Worm (Caenorhabditis elegans) whole organism, young adult: ENCODE results near the gene F13A7.7.

Experiments
- B0261.1 ChIP-seq: sonication (generic microtip); optimal IDR thresholded peaks from 2 replicates; lab custom pipeline; 2016; ENCODE audit warnings: mild to moderate bottlenecking, missing genetic modification characterization, moderate library complexity, missing compliant biosample characterization
- F10E7.11 ChIP-seq: sonication (generic microtip); optimal IDR thresholded peaks from 2 replicates; lab custom pipeline; 2017; ENCODE audit warnings: mild to moderate bottlenecking, missing genetic modification characterization, moderate library complexity, missing compliant biosample characterization
- F22D6.2 ChIP-seq: sonication (generic microtip); optimal IDR thresholded peaks from 2 replicates; lab custom pipeline; 2016; ENCODE audit warnings: mild to moderate bottlenecking, missing genetic modification characterization, missing compliant biosample characterization
- F23B12.7 ChIP-seq: sonication (generic microtip); optimal IDR thresholded peaks from 2 replicates; lab custom pipeline; 2017; ENCODE audit warnings: missing genetic modification characterization, mild to moderate bottlenecking, missing compliant biosample characterization, antibody characterized with exemption, moderate library complexity; ENCODE audit not compliant: insufficient read depth
- F55B11.4 ChIP-seq: sonication (generic microtip); optimal IDR thresholded peaks from 2 replicates; lab custom pipeline; 2016; ENCODE audit warnings: missing compliant biosample characterization, missing genetic modification characterization, borderline replicate concordance; ENCODE audit not compliant: insufficient read depth
- Y53F4B.3 ChIP-seq: fragments of 200-800 bp; sonication (Bioruptor generic); IDR thresholded peaks from 2 replicates; pipeline ENCODE4 v1.3.6; 2022; ENCODE audit warnings: missing genetic modification reagents, missing genetic modification characterization, missing compliant biosample characterization
- Y56A3A.18 ChIP-seq: fragments of 200-800 bp; sonication (Bioruptor generic); IDR thresholded peaks from 2 replicates; pipeline ENCODE4 v1.3.6; 2022; ENCODE audit warnings: missing genetic modification reagents, missing genetic modification characterization, missing compliant biosample characterization
- Y67H2A.10 ChIP-seq: fragments of 200-800 bp; sonication (Bioruptor generic); conservative IDR thresholded peaks from 2 replicates; pipeline ENCODE4 v1.3.6; 2022; ENCODE audit warnings: missing genetic modification reagents, missing genetic modification characterization, missing compliant biosample characterization
- Y79H2A.3 ChIP-seq: fragments of 200-800 bp; sonication (Bioruptor generic); conservative IDR thresholded peaks from 2 replicates; pipeline ENCODE4 v1.3.6; 2022; ENCODE audit warnings: missing genetic modification reagents, missing genetic modification characterization, missing compliant biosample characterization
- ZK185.1 ChIP-seq: sonication (generic microtip); optimal IDR thresholded peaks from 2 replicates; lab custom pipeline; 2016; ENCODE audit warnings: mild to moderate bottlenecking, missing genetic modification characterization, missing compliant biosample characterization; ENCODE audit not compliant: poor library complexity, severe bottlenecking
- aptf-2 ChIP-seq: fragments of 200-800 bp; sonication (Bioruptor generic); conservative IDR thresholded peaks from 2 replicates; pipeline ENCODE4 v1.3.6; 2022; ENCODE audit warnings: missing genetic modification reagents, missing genetic modification characterization, missing compliant biosample characterization
- aptf-3 ChIP-seq: fragments of 200-800 bp; sonication (Bioruptor generic); IDR thresholded peaks from 2 replicates; pipeline ENCODE4 v1.3.6; 2022; ENCODE audit warnings: missing genetic modification characterization, missing compliant biosample characterization
- ceh-27 ChIP-seq: fragments of 200-800 bp; sonication (Bioruptor generic); optimal IDR thresholded peaks from 2 replicates; lab custom pipeline; 2018; ENCODE audit warnings: mild to moderate bottlenecking, missing genetic modification characterization, moderate library complexity, missing compliant biosample characterization
- ceh-58 ChIP-seq: fragments of 200-800 bp; sonication (Bioruptor generic); IDR thresholded peaks from 2 replicates; pipeline ENCODE4 v1.3.6; 2022; ENCODE audit warnings: missing genetic modification characterization, missing compliant biosample characterization
- dox-1 ChIP-seq: fragments of 200-800 bp; sonication (Bioruptor generic); IDR thresholded peaks from 2 replicates; pipeline ENCODE4 v1.3.6; 2022; ENCODE audit warnings: missing genetic modification reagents, missing genetic modification characterization, missing compliant biosample characterization
- dpff-1 ChIP-seq: sonication (generic microtip); optimal IDR thresholded peaks from 2 replicates; lab custom pipeline; 2017; ENCODE audit warnings: mild to moderate bottlenecking, missing genetic modification characterization, missing compliant biosample characterization
- dpl-1 ChIP-seq: fragments of 150-350 bp; optimal IDR thresholded peaks from 2 replicates; lab custom pipeline; 2014; ENCODE audit warnings: missing biosample characterization, missing genetic modification reagents, missing genetic modification characterization
- hmg-1.2 ChIP-seq: fragments of 200-800 bp; sonication (Bioruptor generic); IDR thresholded peaks from 2 replicates; pipeline ENCODE4 v1.3.6; 2022; ENCODE audit warnings: missing genetic modification reagents, missing genetic modification characterization, missing compliant biosample characterization
- hmg-20 ChIP-seq: fragments of 200-800 bp; sonication (Bioruptor generic); IDR thresholded peaks from 2 replicates; pipeline ENCODE4 v1.3.6; 2022; ENCODE audit warnings: missing genetic modification reagents, missing genetic modification characterization, missing compliant biosample characterization
- lin-26 ChIP-seq: fragments of 200-800 bp; sonication (Bioruptor generic); IDR thresholded peaks from 2 replicates; pipeline ENCODE4 v1.3.6; 2022; ENCODE audit warnings: missing genetic modification reagents, missing genetic modification characterization, missing compliant biosample characterization
- lin-35 ChIP-seq, 3 experiments: fragments of 150-350 bp in 2 of 3; sonication (generic microtip) in 1 of 3; optimal IDR thresholded peaks; 2 replicates each; lab custom pipeline; 2014 to 2018; ENCODE audit warnings: missing biosample characterization in 3 of 3, missing genetic modification characterization in 3 of 3, missing genetic modification reagents in 3 of 3
- lin-40 ChIP-seq: sonication (generic microtip); optimal IDR thresholded peaks from 2 replicates; lab custom pipeline; 2016; ENCODE audit warnings: missing genetic modification characterization, mild to moderate bottlenecking, missing compliant biosample characterization, missing genotype, missing genetic modification reagents
- madf-10 ChIP-seq: sonication (generic microtip); optimal IDR thresholded peaks from 2 replicates; lab custom pipeline; 2016; ENCODE audit warnings: mild to moderate bottlenecking, missing genetic modification characterization, missing compliant biosample characterization
- madf-6 ChIP-seq: fragments of 200-800 bp; sonication (Bioruptor generic); IDR thresholded peaks from 2 replicates; pipeline ENCODE4 v1.3.6; 2022; ENCODE audit warnings: missing genetic modification reagents, missing genetic modification characterization, missing compliant biosample characterization
- mel-28 ChIP-seq: sonication (generic microtip); optimal IDR thresholded peaks from 2 replicates; lab custom pipeline; 2016; ENCODE audit warnings: borderline replicate concordance, mild to moderate bottlenecking, missing genetic modification characterization, missing compliant biosample characterization
- nfya-1 ChIP-seq: sonication (generic microtip); optimal IDR thresholded peaks from 2 replicates; lab custom pipeline; 2017; ENCODE audit warnings: antibody characterized with exemption, missing compliant biosample characterization, missing genetic modification characterization, borderline replicate concordance; ENCODE audit not compliant: insufficient read depth
- nfya-2 ChIP-seq: fragments of 200-800 bp; sonication (Bioruptor generic); IDR thresholded peaks from 2 replicates; pipeline ENCODE4 v1.3.6; 2022; ENCODE audit warnings: missing genetic modification reagents, missing genetic modification characterization, missing compliant biosample characterization
- nhr-27 ChIP-seq: fragments of 200-800 bp; sonication (Bioruptor generic); optimal IDR thresholded peaks from 2 replicates; lab custom pipeline; 2018; ENCODE audit warnings: mild to moderate bottlenecking, missing genetic modification characterization, moderate library complexity, missing compliant biosample characterization
- pbrm-1 ChIP-seq: fragments of 200-800 bp; sonication (Bioruptor generic); IDR thresholded peaks from 2 replicates; pipeline ENCODE4 v1.3.6; 2022; ENCODE audit warnings: missing genetic modification reagents, missing genetic modification characterization, missing compliant biosample characterization
- pha-4 ChIP-seq: fragments of 150-350 bp; sonication (generic microtip); optimal IDR thresholded peaks from 2 replicates; lab custom pipeline; 2014; ENCODE audit warnings: missing biosample characterization, missing genetic modification reagents, missing genetic modification characterization
- rec-8 ChIP-seq, 2 experiments: sonication (generic microtip); optimal IDR thresholded peaks; 2 replicates each; lab custom pipeline; 2016; ENCODE audit warnings: mild to moderate bottlenecking in 2 of 2, missing genetic modification characterization in 2 of 2, missing genetic modification reagents in 2 of 2, missing genotype in 2 of 2, missing biosample characterization in 1 of 2, missing compliant biosample characterization in 1 of 2, moderate library complexity in 1 of 2
- sea-2 ChIP-seq: fragments of 200-800 bp; sonication (Bioruptor generic); IDR thresholded peaks from 2 replicates; pipeline ENCODE4 v1.3.6; 2022; ENCODE audit warnings: missing genetic modification characterization, missing compliant biosample characterization
- sptf-2 ChIP-seq: fragments of 200-800 bp; sonication (Bioruptor generic); optimal IDR thresholded peaks from 2 replicates; lab custom pipeline; 2018; ENCODE audit warnings: mild to moderate bottlenecking, missing genetic modification characterization, missing compliant biosample characterization
- unc-130 ChIP-seq: sonication (generic microtip); optimal IDR thresholded peaks from 2 replicates; lab custom pipeline; 2016; ENCODE audit warnings: missing genetic modification reagents, missing genetic modification characterization, missing compliant biosample characterization
- xnd-1 ChIP-seq: sonication (generic microtip); optimal IDR thresholded peaks from 2 replicates; lab custom pipeline; 2016; ENCODE audit warnings: missing genotype, missing genetic modification reagents, missing genetic modification characterization, missing compliant biosample characterization
- zim-3 ChIP-seq: sonication (generic microtip); optimal IDR thresholded peaks from 2 replicates; lab custom pipeline; 2017; ENCODE audit warnings: mild to moderate bottlenecking, missing genetic modification characterization, moderate library complexity, missing compliant biosample characterization
- ztf-25 ChIP-seq: fragments of 200-800 bp; sonication (Bioruptor generic); IDR thresholded peaks from 2 replicates; pipeline ENCODE4 v1.3.6; 2022; ENCODE audit warnings: missing genetic modification reagents, missing genetic modification characterization, missing compliant biosample characterization

The F13A7.7 gene

ce11 chrV:16424428-16424827 lies 40.8 kb upstream of the F13A7.7 start, which contains the start of gene srw-29:
Gene srw-29 (minus strand): TSS chrV:16424528.
- TF ChIP-seq lin-26 (GFP tag; lab: Robert Waterston, UW) (no peak), Y56A3A.18 (GFP tag; lab: Robert Waterston, UW) (no peak), zim-3 (tag; lab: Kevin White, UChicago) (no peak), sea-2 (GFP tag; lab: Robert Waterston, UW) (no peak), ztf-25 (no peak), xnd-1 (no peak), aptf-3 (GFP tag; lab: Robert Waterston, UW) (no peak), dpl-1 (GFP tag; lab: Kevin White, UChicago) (no peak), pbrm-1 (GFP tag; lab: Robert Waterston, UW) (no peak), ceh-58 (GFP tag; lab: Robert Waterston, UW) (no peak), dox-1 (GFP tag; lab: Robert Waterston, UW) (no peak), rec-8 (tag; optimal IDR thresholded peaks at IDR 0.05; lab: Kevin White, UChicago) (no peak), ceh-27 (no peak), lin-40 (no peak), F10E7.11 (tag; lab: Kevin White, UChicago) (no peak), Y67H2A.10 (GFP tag; lab: Robert Waterston, UW) (no peak), unc-130 (GFP tag; lab: Kevin White, UChicago) (no peak), sptf-2 (GFP tag; lab: Kevin White, UChicago) (no peak), ZK185.1 (tag; lab: Kevin White, UChicago) (no peak)

DNA sequence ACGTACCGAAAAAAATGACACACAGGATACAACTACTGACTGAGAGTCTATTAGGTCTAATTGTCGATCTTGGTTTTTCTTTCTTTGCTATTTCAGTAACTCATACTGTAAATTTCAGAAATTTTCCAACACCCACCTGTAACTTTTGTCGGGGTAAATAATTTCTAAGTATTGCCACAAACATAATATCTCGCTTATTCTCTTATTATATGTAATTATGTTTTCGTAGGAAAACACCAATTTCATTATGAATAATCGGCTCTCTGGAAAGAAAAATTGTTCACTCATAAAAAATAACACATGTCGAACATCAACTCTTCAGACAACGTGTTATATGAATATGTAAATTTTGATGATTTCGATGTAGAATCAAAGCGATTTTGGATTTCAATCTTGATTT lies 37.1 kb upstream of the F13A7.7 start, which contains the start of gene srw-48:
Gene srw-48 (plus strand): TSS at position 301 of the 400 bp plus-strand sequence.
- TF ChIP-seq dpl-1 (GFP tag; lab: Kevin White, UChicago), result no peak
- no peak for TF ChIP-seq B0261.1 (tag; lab: Kevin White, UChicago)
- TF ChIP-seq dpff-1, result no peak
- no peak for TF ChIP-seq ZK185.1 (tag; lab: Kevin White, UChicago)

DNA sequence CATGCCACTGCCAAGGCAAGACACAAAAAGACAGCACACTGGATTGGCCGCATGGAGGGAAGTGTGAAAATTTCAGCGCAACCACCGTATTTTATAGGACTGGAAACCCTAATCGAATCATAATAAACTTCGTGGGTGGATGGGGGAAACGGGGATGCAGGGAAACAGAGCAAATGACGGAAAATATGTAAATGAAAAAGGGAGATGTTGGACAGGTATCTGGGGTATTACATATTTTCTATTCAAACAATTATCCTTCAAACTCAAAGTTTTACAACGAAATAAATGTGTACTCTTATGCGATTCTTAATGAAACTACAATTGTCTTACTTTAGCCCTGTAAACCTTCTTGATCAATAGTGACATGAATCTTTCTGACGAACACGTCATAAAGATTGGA lies 36.1 kb upstream of the F13A7.7 start, which contains the start of gene F26D2.16:
Gene F26D2.16 (minus strand): TSS at position 101 of the 400 bp plus-strand sequence.
- TF ChIP-seq madf-10 (tag; lab: Kevin White, UChicago), result no peak
- TF ChIP-seq aptf-2 (GFP tag; lab: Robert Waterston, UW), result no peak
- TF ChIP-seq nhr-27 (tag; lab: Kevin White, UChicago), result no peak
- TF ChIP-seq lin-40, result no peak
- no peak for TF ChIP-seq F22D6.2 (tag; lab: Kevin White, UChicago)
- no peak for TF ChIP-seq hmg-20 (GFP tag; lab: Robert Waterston, UW)
- no peak for TF ChIP-seq mel-28 (tag; lab: Kevin White, UChicago)
- TF ChIP-seq sptf-2 (GFP tag; lab: Kevin White, UChicago), result no peak
- TF ChIP-seq hmg-1.2 (GFP tag; lab: Robert Waterston, UW), result no peak
- TF ChIP-seq, all 124 proteins: peak for 0

ce11 chrV:16417014-16417413 lies 33.4 kb upstream of the F13A7.7 start, which contains the start of gene str-55:
Gene str-55 (minus strand): TSS chrV:16417114.
- TF ChIP-seq lin-35 (GFP tag; optimal IDR thresholded peaks at IDR 0.05; lab: Kevin White, UChicago) (no peak), pha-4 (tag; lab: Kevin White, UChicago) (no peak), pbrm-1 (GFP tag; lab: Robert Waterston, UW) (no peak), F23B12.7 (no peak), nfya-2 (GFP tag; lab: Robert Waterston, UW) (no peak), F55B11.4 (tag; lab: Kevin White, UChicago) (no peak), madf-6 (GFP tag; lab: Robert Waterston, UW) (no peak), nfya-1 (tag; lab: Kevin White, UChicago) (no peak), Y53F4B.3 (GFP tag; lab: Robert Waterston, UW) (no peak), Y79H2A.3 (GFP tag; lab: Robert Waterston, UW) (no peak)
